Fruit fly (Drosophila melanogaster): Measurements from ENCODE around the gene mRpL9.
A peak's percentile ranks its signal among the peaks of the same experiment; 100 is the strongest.

The mRpL9 gene

DNA sequence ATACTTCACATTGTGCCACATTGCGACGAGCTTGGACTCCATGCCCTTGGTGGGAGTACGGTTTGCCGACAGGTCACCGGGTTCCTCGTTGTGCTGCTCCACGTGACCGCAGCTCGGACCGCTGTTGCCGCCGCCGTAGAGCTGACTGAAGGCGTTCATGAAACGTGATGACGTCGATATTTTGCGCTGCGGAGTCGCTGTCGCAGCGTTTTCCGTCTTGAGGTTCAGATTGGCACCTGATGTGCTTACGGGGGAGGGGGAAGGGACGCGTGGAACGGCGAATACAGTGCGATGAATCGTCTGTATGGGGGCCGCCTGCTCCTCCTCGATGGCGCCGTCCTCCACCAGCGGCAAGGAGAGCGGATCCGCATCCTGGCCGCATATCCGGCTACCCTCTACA is 25.6 kb downstream of the mRpL9 start:
- TF ChIP-seq CG9437 (GFP tag; optimal IDR thresholded peaks at IDR 0.05): no peak
- no peak for TF ChIP-seq lov (optimal IDR thresholded peaks at IDR 0.05)
- TF ChIP-seq lov (GFP tag; IDR thresholded peaks at IDR 0.05): 0 out of 3 replicates have a peak, but pooled peaks have one; percentile 22
- TF ChIP-seq amos (GFP tag; IDR thresholded peaks at IDR 0.05; ENCODE audit: partially characterized antibody): 0 out of 2 replicates have a peak, but pooled peaks have one; percentile 5

DNA sequence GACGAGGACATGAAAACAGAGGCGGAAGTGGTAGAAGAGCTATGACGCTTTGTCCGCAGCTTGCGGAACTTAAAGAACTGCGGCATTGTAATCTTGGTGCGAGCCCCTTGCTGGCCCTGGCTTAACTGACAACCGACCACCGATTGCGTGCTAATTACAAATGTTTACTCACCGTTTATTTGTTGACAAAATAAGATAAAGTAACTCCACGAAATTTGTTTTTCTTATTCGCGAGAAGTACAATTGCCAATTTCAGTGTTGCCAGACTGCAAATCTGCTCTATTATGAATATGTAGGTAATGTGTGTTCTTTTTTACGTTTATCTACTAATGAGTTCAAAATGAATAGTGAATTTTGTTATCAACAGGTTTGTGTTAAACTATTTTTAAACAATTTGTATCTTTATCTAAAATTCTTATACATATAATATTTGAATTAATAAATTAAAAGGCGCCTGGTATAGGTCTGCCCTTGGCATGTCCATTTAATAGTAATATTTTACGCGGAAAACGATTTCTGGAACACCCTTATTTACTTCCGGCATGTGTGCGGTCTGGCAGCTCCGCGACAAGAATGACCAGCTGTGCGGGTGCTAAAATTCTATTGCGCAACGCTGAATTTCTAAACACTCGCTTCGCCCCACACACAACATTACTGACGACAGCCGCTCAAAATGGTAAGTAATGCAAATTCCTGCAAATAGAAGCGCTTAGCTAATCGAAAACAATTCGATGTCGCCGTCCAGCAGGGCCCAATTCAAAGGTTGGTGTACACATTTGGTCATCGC is 26.3 kb downstream of the mRpL9 start, which contains the start of the genes Atg4b and Hibch:
TSS of gene Atg4b (minus strand) at position 280 of the 787 bp plus-strand sequence.
TSS of gene Hibch (plus strand) at position 585 of the 787 bp plus-strand sequence.
- peak; percentile 38 for TF ChIP-seq CG8944 (GFP tag; optimal IDR thresholded peaks at IDR 0.05)
- TF ChIP-seq mirr (GFP tag; optimal IDR thresholded peaks at IDR 0.05): peak; percentile 46
- TF ChIP-seq kay (GFP tag; optimal IDR thresholded peaks at IDR 0.05): no peak
- peak; percentile 90 for TF ChIP-seq CG9817 (tag; optimal IDR thresholded peaks at IDR 0.05)
- no peak for TF ChIP-seq CG12744 (GFP tag; optimal IDR thresholded peaks at IDR 0.05)
- peak; percentile 98 for TF ChIP-seq ewg (GFP tag; optimal IDR thresholded peaks at IDR 0.05)
- no peak for TF ChIP-seq CG7786 (GFP tag; optimal IDR thresholded peaks at IDR 0.05)
- peak; percentile 81 for TF ChIP-seq Gug (GFP tag; IDR thresholded peaks at IDR 0.05)
- no peak for TF ChIP-seq CTCF (GFP tag; optimal IDR thresholded peaks at IDR 0.05)
- TF ChIP-seq CG5180 (GFP tag; optimal IDR thresholded peaks at IDR 0.05): no peak
- peak; percentile 62; the same call in 2 of the 3 replicates for TF ChIP-seq zfh1 (GFP tag; IDR thresholded peaks at IDR 0.05)
- TF ChIP-seq CG3995 (GFP tag; optimal IDR thresholded peaks at IDR 0.05): peak; percentile 57
- TF ChIP-seq CHES-1-like (GFP tag; optimal IDR thresholded peaks at IDR 0.05): peak; percentile 5
- TF ChIP-seq NC2β (GFP tag; optimal IDR thresholded peaks at IDR 0.05): no peak
- peak; percentile 9 for TF ChIP-seq pum (GFP tag; optimal IDR thresholded peaks at IDR 0.05)
- TF ChIP-seq gcm2 (GFP tag; optimal IDR thresholded peaks at IDR 0.05): peak; percentile 4
- TF ChIP-seq CG1602 (GFP tag; optimal IDR thresholded peaks at IDR 0.05): peak; percentile 82
- TF ChIP-seq sna (GFP tag; IDR thresholded peaks at IDR 0.05; ENCODE audit: partially characterized antibody): no peak
- no peak for TF ChIP-seq dm (GFP tag; optimal IDR thresholded peaks at IDR 0.05)
- TF ChIP-seq Dbx (GFP tag; IDR thresholded peaks at IDR 0.05): peak; percentile 81
- peak; percentile 39; the same call in 1 of the 2 replicates for TF ChIP-seq GATAe (GFP tag; conservative IDR thresholded peaks at IDR 0.05)
- TF ChIP-seq ato (GFP tag; IDR thresholded peaks at IDR 0.05; ENCODE audit: partially characterized antibody): peak; percentile 58; the same call in 1 of the 2 replicates
- peak; percentile 46 for TF ChIP-seq CG10431 (GFP tag; optimal IDR thresholded peaks at IDR 0.05)
- TF ChIP-seq Oaz (GFP tag; IDR thresholded peaks at IDR 0.05): peak; percentile 48; the same call in 1 of the 2 replicates
- peak; percentile 80 for TF ChIP-seq lbe (GFP tag; optimal IDR thresholded peaks at IDR 0.05)
- no peak for TF ChIP-seq Sox102F (GFP tag; optimal IDR thresholded peaks at IDR 0.05)
- TF ChIP-seq Myb (GFP tag; optimal IDR thresholded peaks at IDR 0.05): peak; percentile 15
- no peak for TF ChIP-seq Hr78 (GFP tag; optimal IDR thresholded peaks at IDR 0.05)
- TF ChIP-seq lola (GFP tag; optimal IDR thresholded peaks at IDR 0.05): peak in 1 of 3 experiments; percentile 86
- TF ChIP-seq CG3281 (GFP tag; optimal IDR thresholded peaks at IDR 0.05): peak; percentile 88
- peak; percentile 48 for TF ChIP-seq Mad (GFP tag; optimal IDR thresholded peaks at IDR 0.05)
- TF ChIP-seq Opbp (GFP tag; IDR thresholded peaks at IDR 0.05; ENCODE audit: partially characterized antibody): no peak
- TF ChIP-seq CG17186 (GFP tag; optimal IDR thresholded peaks at IDR 0.05): peak; percentile 37
- no peak for TF ChIP-seq btn (GFP tag; optimal IDR thresholded peaks at IDR 0.05)
- no peak for TF ChIP-seq CG14860 (GFP tag; IDR thresholded peaks at IDR 0.05; ENCODE audit: partially characterized antibody)
- TF ChIP-seq hkb (optimal IDR thresholded peaks at IDR 0.05): no peak
- TF ChIP-seq hkb (GFP tag; IDR thresholded peaks at IDR 0.05): peak; percentile 57; the same call in 1 of the 2 replicates
- no peak for TF ChIP-seq Atf-2 (GFP tag; optimal IDR thresholded peaks at IDR 0.05)
- no peak for TF ChIP-seq crc (GFP tag; optimal IDR thresholded peaks at IDR 0.05)
- TF ChIP-seq trh (GFP tag; optimal IDR thresholded peaks at IDR 0.05): peak; percentile 45
- no peak for TF ChIP-seq h (optimal IDR thresholded peaks at IDR 0.05)
- peak; percentile 87 for TF ChIP-seq klu (GFP tag; IDR thresholded peaks at IDR 0.05)
- no peak for TF ChIP-seq Hr39 (optimal IDR thresholded peaks at IDR 0.05)
- peak; percentile 82 for TF ChIP-seq lmd (GFP tag; IDR thresholded peaks at IDR 0.05)
- peak; percentile 57 for TF ChIP-seq CG10462 (GFP tag; optimal IDR thresholded peaks at IDR 0.05)
